Fruit fly (Drosophila melanogaster): ENCODE data around the gene Ak3.

dm6 chr3R:10879219-10879618 is 10.2 kb downstream of the Ak3 start, which contains the start of gene CG14695:
- TF ChIP-seq CG8478 (optimal IDR thresholded peaks at IDR 0.05) (no peak), usp (GFP tag; optimal IDR thresholded peaks at IDR 0.05) (no peak), pan (optimal IDR thresholded peaks at IDR 0.05) (no peak), psq (optimal IDR thresholded peaks at IDR 0.05) (no peak)
